Fruit fly (Drosophila melanogaster): ENCODE measurements around the gene CG34279.

CG34279 gene

DNA sequence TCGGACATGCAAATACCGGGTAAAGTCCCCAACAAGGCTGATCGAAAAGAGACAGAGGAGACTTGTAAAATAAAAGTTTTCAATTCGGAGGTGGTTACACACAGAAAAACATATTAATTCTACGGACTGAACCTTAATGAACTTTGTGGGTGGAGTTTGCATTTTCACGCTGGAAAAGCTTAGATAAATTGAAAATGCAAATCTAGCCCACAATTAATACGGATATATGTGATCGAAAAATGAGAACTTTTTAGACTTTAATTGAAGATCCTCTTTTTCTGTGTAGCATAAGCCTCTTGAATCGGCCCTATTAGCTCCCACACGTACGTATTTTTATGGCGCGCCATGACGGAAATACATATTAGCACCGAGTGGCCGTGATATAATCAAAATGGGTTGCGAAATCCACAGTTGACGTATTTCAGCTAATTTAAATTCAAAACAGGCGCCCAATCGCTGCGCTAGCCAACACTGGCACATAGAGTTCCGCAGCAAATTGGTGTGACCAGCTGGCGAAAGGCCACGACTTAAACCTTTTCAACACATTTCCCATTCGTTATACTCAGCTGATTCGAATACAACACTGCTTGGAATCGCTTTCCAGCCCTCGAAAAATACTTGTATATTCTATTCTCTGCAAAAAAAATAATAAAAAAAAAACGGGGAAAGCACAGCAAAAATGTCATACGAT lies 17.6 kb downstream of the CG34279 start (continued):
- peak; percentile 33 for TF ChIP-seq Eip75B (GFP tag; optimal IDR thresholded peaks at IDR 0.05)
- TF ChIP-seq salr (GFP tag; optimal IDR thresholded peaks at IDR 0.05): peak in 1 of 2 experiments; percentile 24
- peak; percentile 51 for TF ChIP-seq Smox (GFP tag; optimal IDR thresholded peaks at IDR 0.05)
- no peak for TF ChIP-seq CG32006 (GFP tag; optimal IDR thresholded peaks at IDR 0.05)
- TF ChIP-seq Lpt (GFP tag; optimal IDR thresholded peaks at IDR 0.05): no peak
- TF ChIP-seq achi (GFP tag; optimal IDR thresholded peaks at IDR 0.05): peak; percentile 35
- peak; percentile 59 for TF ChIP-seq vri (GFP tag; optimal IDR thresholded peaks at IDR 0.05)
- TF ChIP-seq CG6163 (GFP tag; IDR thresholded peaks at IDR 0.05): peak; percentile 58
- peak; percentile 21 for TF ChIP-seq CG10669 (GFP tag; optimal IDR thresholded peaks at IDR 0.05)
- no peak for TF ChIP-seq dac (GFP tag; optimal IDR thresholded peaks at IDR 0.05)
- TF ChIP-seq CG34406 (GFP tag; optimal IDR thresholded peaks at IDR 0.05): no peak
- TF ChIP-seq CG31627 (GFP tag; optimal IDR thresholded peaks at IDR 0.05): peak; percentile 59
- TF ChIP-seq CG8319 (GFP tag; optimal IDR thresholded peaks at IDR 0.05): no peak
- TF ChIP-seq CG6276 (GFP tag; optimal IDR thresholded peaks at IDR 0.05): no peak
- 0 out of 2 replicates have a peak, but pooled peaks have one; percentile 18 for TF ChIP-seq Gug (GFP tag; IDR thresholded peaks at IDR 0.05)
- no peak for TF ChIP-seq spab (GFP tag; optimal IDR thresholded peaks at IDR 0.05)
- TF ChIP-seq Sox15 (GFP tag; optimal IDR thresholded peaks at IDR 0.05): no peak
- TF ChIP-seq Eip78C (GFP tag): peak; percentile 74
- peak; percentile 8; the same call in 1 of the 2 replicates for TF ChIP-seq CG15336 (GFP tag; IDR thresholded peaks at IDR 0.05)

DNA sequence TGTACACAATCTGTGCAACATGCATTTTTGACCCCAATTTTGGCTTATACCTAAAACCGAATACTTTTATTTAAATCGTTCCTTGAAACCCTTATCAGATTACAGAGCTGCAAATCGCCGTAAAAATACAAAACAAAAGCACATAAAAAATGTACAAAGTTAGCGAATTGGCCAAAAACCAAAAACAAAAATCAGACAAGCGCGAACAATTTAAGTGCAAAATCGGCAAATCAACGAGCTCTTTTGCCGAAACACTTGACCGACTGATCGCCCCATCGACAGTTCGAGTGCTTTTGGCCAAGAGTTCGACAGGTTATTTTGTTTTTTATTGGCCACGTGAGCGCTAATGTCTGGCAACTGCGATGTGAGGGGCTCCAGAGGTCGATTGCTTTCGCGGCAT lies 21.2 kb downstream of the CG34279 start:
- no peak for TF ChIP-seq CG9139 (GFP tag; optimal IDR thresholded peaks at IDR 0.05)
- TF ChIP-seq CG8119 (GFP tag; IDR thresholded peaks at IDR 0.05): no peak
- no peak for TF ChIP-seq cyc (GFP tag; optimal IDR thresholded peaks at IDR 0.05)
- no peak for TF ChIP-seq CG6276 (GFP tag; optimal IDR thresholded peaks at IDR 0.05)
- no peak for TF ChIP-seq Sox102F (GFP tag; optimal IDR thresholded peaks at IDR 0.05)
- TF ChIP-seq esn (GFP tag; optimal IDR thresholded peaks at IDR 0.05): no peak
- no peak for TF ChIP-seq Ets21C (GFP tag; optimal IDR thresholded peaks at IDR 0.05)
- no peak for TF ChIP-seq CG10669 (GFP tag; optimal IDR thresholded peaks at IDR 0.05)
- no peak for TF ChIP-seq CG4318 (GFP tag; optimal IDR thresholded peaks at IDR 0.05)
- no peak for TF ChIP-seq Smox (GFP tag; optimal IDR thresholded peaks at IDR 0.05)
- no peak for TF ChIP-seq Eip93F (GFP tag; optimal IDR thresholded peaks at IDR 0.05)
- no peak for TF ChIP-seq acj6 (GFP tag; optimal IDR thresholded peaks at IDR 0.05)
- TF ChIP-seq Blimp-1 (GFP tag; optimal IDR thresholded peaks at IDR 0.05): no peak
- no peak for TF ChIP-seq fd85E (GFP tag; optimal IDR thresholded peaks at IDR 0.05)
- no peak for TF ChIP-seq pdm3 (GFP tag; optimal IDR thresholded peaks at IDR 0.05)
- TF ChIP-seq CG6792 (GFP tag; optimal IDR thresholded peaks at IDR 0.05): no peak
- TF ChIP-seq CG6163 (GFP tag; IDR thresholded peaks at IDR 0.05): no peak
- TF ChIP-seq CG8319 (GFP tag; optimal IDR thresholded peaks at IDR 0.05): no peak
- no peak for TF ChIP-seq CG6854 (GFP tag; optimal IDR thresholded peaks at IDR 0.05)
- no peak for TF ChIP-seq CG8632 (GFP tag; optimal IDR thresholded peaks at IDR 0.05)

DNA sequence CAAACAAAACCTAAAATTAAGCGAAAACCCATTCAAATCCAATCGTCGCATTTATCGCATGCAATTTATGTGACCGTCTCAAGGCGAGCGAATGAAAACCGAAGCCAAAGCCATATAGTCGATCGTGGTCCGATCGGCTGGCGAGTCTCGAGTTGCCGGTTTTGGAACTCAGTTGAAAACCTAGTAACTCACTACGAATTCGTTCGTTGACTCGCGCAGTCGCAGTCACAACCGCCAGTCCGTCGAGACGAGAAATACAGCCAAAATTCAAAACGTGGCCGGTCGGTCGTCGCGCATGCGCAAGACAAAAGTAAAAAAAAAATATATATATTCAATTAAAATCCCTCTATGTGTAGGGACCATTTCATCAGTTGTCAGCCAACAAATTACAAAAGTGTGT lies 23.3 kb downstream of the CG34279 start, which contains the start of gene lute:
TSS of gene lute (plus strand) at position 203 of the 400 bp plus-strand sequence.
- TF ChIP-seq vri (GFP tag; optimal IDR thresholded peaks at IDR 0.05) (no peak), CG6163 (GFP tag; IDR thresholded peaks at IDR 0.05) (0 out of 3 replicates have a peak, but pooled peaks have one; percentile 24), Eip78C (GFP tag) (peak; percentile 59), CG3032 (tag; optimal IDR thresholded peaks at IDR 0.05) (no peak), Sox102F (GFP tag; optimal IDR thresholded peaks at IDR 0.05) (peak; percentile 4)

DNA sequence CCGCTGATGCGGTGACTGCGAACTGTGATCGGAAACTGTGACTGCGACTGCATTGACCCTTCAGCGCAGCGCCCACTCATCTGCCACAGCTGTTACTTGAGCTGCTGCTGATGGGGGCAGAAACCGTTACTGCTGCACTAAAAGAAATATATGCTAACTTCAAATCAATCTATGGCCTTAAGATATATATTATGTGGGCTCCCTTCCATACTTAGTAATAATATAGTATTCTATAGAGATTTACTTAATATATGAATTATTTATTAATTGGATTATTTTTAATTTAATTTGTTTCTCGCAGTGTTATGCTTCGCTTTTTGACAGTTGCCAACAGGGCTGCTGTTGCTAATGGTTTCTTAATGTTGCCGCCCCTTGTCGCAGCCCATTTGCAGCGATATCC lies 24.0 kb downstream of the CG34279 start:
- peak; percentile 58 for TF ChIP-seq svp (GFP tag)
- TF ChIP-seq eg (GFP tag; IDR thresholded peaks at IDR 0.05): 0 out of 3 replicates have a peak, but pooled peaks have one; percentile 22
- no peak for TF ChIP-seq esn (GFP tag; optimal IDR thresholded peaks at IDR 0.05)
- TF ChIP-seq OdsH (GFP tag; optimal IDR thresholded peaks at IDR 0.05): no peak
